Worm (Caenorhabditis elegans): ENCODE data around the gene srlf-19.

srlf-19 gene

DNA sequence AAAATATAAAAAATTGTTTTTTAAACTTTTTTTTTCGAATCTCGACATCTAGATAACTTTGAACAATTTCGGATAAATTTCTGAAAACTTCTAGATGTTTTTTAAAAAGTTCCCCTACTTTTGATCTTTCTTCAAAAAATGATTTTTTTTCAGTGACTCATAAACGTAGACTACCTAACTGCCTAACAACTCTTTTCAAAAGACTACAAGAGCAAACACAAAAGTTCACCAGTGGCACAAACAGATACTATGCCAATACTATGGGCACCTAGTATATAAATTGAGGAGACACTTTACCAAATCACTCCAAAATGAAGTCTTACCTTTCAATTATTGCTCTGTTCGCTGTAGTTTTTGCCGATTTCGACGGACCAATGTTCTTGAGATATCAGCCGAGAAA lies 1.6 kb upstream of the srlf-19 start, which contains the start of gene srlf-35:
Gene srlf-35, plus strand, starts transcription at position 301 of the 400 bp plus-strand sequence.
- no peak for TF ChIP-seq hlh-11 (tag; optimal IDR thresholded peaks at IDR 0.05)
- TF ChIP-seq hif-1 (tag; optimal IDR thresholded peaks at IDR 0.05): no peak
- no peak for TF ChIP-seq zip-2 (tag; optimal IDR thresholded peaks at IDR 0.05)
- no peak for TF ChIP-seq unc-62 (GFP tag; optimal IDR thresholded peaks at IDR 0.05 in 1 of 2)
- TF ChIP-seq unc-62 (tag; optimal IDR thresholded peaks at IDR 0.05): no peak
- no peak for TF ChIP-seq daf-12 (tag; optimal IDR thresholded peaks at IDR 0.05)
- TF ChIP-seq zfp-3 (GFP tag; conservative IDR thresholded peaks at IDR 0.05): no peak
- TF ChIP-seq nhr-48 (tag; optimal IDR thresholded peaks at IDR 0.05): no peak
- TF ChIP-seq mep-1 (tag; optimal IDR thresholded peaks at IDR 0.05): no peak
- no peak for TF ChIP-seq saeg-2 (GFP tag; IDR thresholded peaks at IDR 0.05)
- no peak for TF ChIP-seq zag-1 (tag; optimal IDR thresholded peaks at IDR 0.05)
- TF ChIP-seq mes-2 (tag; optimal IDR thresholded peaks at IDR 0.05; ENCODE audit: poor library complexity, severe bottlenecking): no peak
- no peak for TF ChIP-seq ZK337.2 (GFP tag; IDR thresholded peaks at IDR 0.05)

- TF ChIP-seq hlh-11 (tag; optimal IDR thresholded peaks at IDR 0.05) (no peak), cey-2 (tag; optimal IDR thresholded peaks at IDR 0.05; ENCODE audit: borderline replicate concordance, insufficient read depth) (no peak), lin-29 (GFP tag; IDR thresholded peaks at IDR 0.05) (no peak), mdt-29 (GFP tag; IDR thresholded peaks at IDR 0.05) (no peak), lir-3 (tag; optimal IDR thresholded peaks at IDR 0.05) (no peak), dmd-8 (GFP tag; IDR thresholded peaks at IDR 0.05) (no peak), nhr-237 (tag; optimal IDR thresholded peaks at IDR 0.05) (no peak), ZK546.5 (tag; optimal IDR thresholded peaks at IDR 0.05) (no peak), daf-12 (tag; optimal IDR thresholded peaks at IDR 0.05) (no peak), daf-19 (GFP tag; conservative IDR thresholded peaks at IDR 0.05) (no peak), egl-27 (tag; optimal IDR thresholded peaks at IDR 0.05) (no peak), dve-1 (tag; optimal IDR thresholded peaks at IDR 0.05; ENCODE audit: insufficient read depth) (no peak), nhr-111 (GFP tag; optimal IDR thresholded peaks at IDR 0.05) (no peak), php-3 (GFP tag; IDR thresholded peaks at IDR 0.05) (no peak), dmd-9 (GFP tag; IDR thresholded peaks at IDR 0.05) (no peak), madf-5 (GFP tag; IDR thresholded peaks at IDR 0.05) (no peak), zfp-2 (tag; optimal IDR thresholded peaks at IDR 0.05) (no peak), Y105C5A.15 (GFP tag; IDR thresholded peaks at IDR 0.05) (no peak)
These were observed 7.1 kb downstream of the srlf-19 start, which contains the start of gene srh-37 for ce11 chrV:512420-512819. Gene srh-37 (minus strand): TSS chrV:512520.

- peak; percentile 12 for TF ChIP-seq pqm-1 (tag; optimal IDR thresholded peaks at IDR 0.05)
- TF ChIP-seq daf-8 (GFP tag; IDR thresholded peaks at IDR 0.05): no peak
- peak; percentile 77 for TF ChIP-seq nhr-102 (tag; optimal IDR thresholded peaks at IDR 0.05)
- TF ChIP-seq nhr-28 (tag; optimal IDR thresholded peaks at IDR 0.05): peak; percentile 36
These were observed 14.2 kb downstream of the srlf-19 start, which contains the start of gene nhr-210 for ce11 chrV:519445-519844. Gene nhr-210 (minus strand): TSS chrV:519545.

- TF ChIP-seq lir-3 (tag; optimal IDR thresholded peaks at IDR 0.05): no peak
These were observed 16.2 kb downstream of the srlf-19 start, which contains the start of gene srw-107 for ce11 chrV:521517-521916. Gene srw-107 (minus strand): TSS chrV:521617.

- TF ChIP-seq ceh-32 (tag; optimal IDR thresholded peaks at IDR 0.05; ENCODE audit: poor library complexity) (no peak), hlh-30 (tag; optimal IDR thresholded peaks at IDR 0.05; ENCODE audit: insufficient read depth) (peak; percentile 15), nhr-28 (tag; optimal IDR thresholded peaks at IDR 0.05) (peak; percentile 65), nhr-76 (tag; optimal IDR thresholded peaks at IDR 0.05) (no peak), dmd-6 (GFP tag; IDR thresholded peaks at IDR 0.05) (peak; percentile 77), nhr-41 (GFP tag; IDR thresholded peaks at IDR 0.05) (no peak)
These were observed 18.8 kb downstream of the srlf-19 start, which contains the start of gene lipl-3 for ce11 chrV:524058-524457. Gene lipl-3 (minus strand): TSS chrV:524218.

Measured in whole organism, L4 larva.